Fruit fly (Drosophila melanogaster) whole organism, embryonic: Measurements from ENCODE around the gene Gga.

Source experiments
- Abd-B ChIP-seq: fragments of 200-800 bp; sonication (Bioruptor generic); optimal IDR thresholded peaks from 2 replicates; lab custom pipeline; 2018; ENCODE audit warnings: missing biosample characterization, mild to moderate bottlenecking, missing genetic modification characterization, moderate library complexity
- CG10431 ChIP-seq: fragments of 200-800 bp; sonication (Bioruptor generic); optimal IDR thresholded peaks from 3 replicates; lab custom pipeline; 2018; ENCODE audit warnings: missing biosample characterization, mild to moderate bottlenecking, missing genetic modification characterization
- CG11504 ChIP-seq: fragments of 200-800 bp; sonication (Bioruptor generic); optimal IDR thresholded peaks from 3 replicates; lab custom pipeline; 2019; ENCODE audit warnings: missing biosample characterization, mild to moderate bottlenecking, missing genetic modification characterization, moderate library complexity
- CG12769 ChIP-seq: fragments of 200-800 bp; sonication (Bioruptor generic); optimal IDR thresholded peaks from 2 replicates; lab custom pipeline; 2019; ENCODE audit warnings: missing biosample characterization, mild to moderate bottlenecking, missing genetic modification characterization, moderate library complexity
- CG13287 ChIP-seq: fragments of 200-800 bp; sonication (Bioruptor generic); IDR thresholded peaks from 2 replicates; pipeline ENCODE4 v1.3.6; 2022; ENCODE audit warnings: missing biosample characterization, missing genetic modification characterization; ENCODE audit not compliant: partially characterized antibody
- CG13894 ChIP-seq: fragments of 200-800 bp; sonication (Bioruptor generic); optimal IDR thresholded peaks from 3 replicates; lab custom pipeline; 2018; ENCODE audit warnings: missing biosample characterization, mild to moderate bottlenecking, missing genetic modification characterization, moderate library complexity
- CG15696 ChIP-seq: fragments of 200-800 bp; sonication (Bioruptor generic); optimal IDR thresholded peaks from 2 replicates; lab custom pipeline; 2019; ENCODE audit warnings: missing biosample characterization, mild to moderate bottlenecking, missing genetic modification characterization, moderate library complexity
- CG2116 ChIP-seq: fragments of 200-800 bp; sonication (Bioruptor generic); optimal IDR thresholded peaks from 3 replicates; lab custom pipeline; 2018; ENCODE audit warnings: missing biosample characterization, mild to moderate bottlenecking, missing genetic modification characterization
- CG2889 ChIP-seq: fragments of 200-800 bp; sonication (Bioruptor generic); IDR thresholded peaks from 3 replicates; pipeline ENCODE4 v1.3.6; 2022; ENCODE audit warnings: missing biosample characterization, missing genetic modification characterization
- CG30431 ChIP-seq: fragments of 200-800 bp; sonication (Bioruptor generic); optimal IDR thresholded peaks from 2 replicates; lab custom pipeline; 2017; ENCODE audit warnings: missing biosample characterization, missing genetic modification characterization
- CG31224 ChIP-seq: fragments of 200-800 bp; sonication (Bioruptor generic); IDR thresholded peaks from 2 replicates; pipeline ENCODE4 v1.3.6; 2022; ENCODE audit warnings: missing biosample characterization, missing genetic modification characterization
- CG4707 ChIP-seq: fragments of 200-800 bp; sonication (Bioruptor generic); optimal IDR thresholded peaks from 2 replicates; lab custom pipeline; 2018; ENCODE audit warnings: missing biosample characterization, mild to moderate bottlenecking, missing genetic modification characterization, moderate library complexity
- CG4820 ChIP-seq: fragments of 200-800 bp; sonication (Bioruptor generic); optimal IDR thresholded peaks from 3 replicates; lab custom pipeline; 2016; ENCODE audit warnings: missing biosample characterization, missing genetic modification characterization
- CG6765 ChIP-seq: fragments of 200-800 bp; sonication (Bioruptor generic); optimal IDR thresholded peaks from 3 replicates; lab custom pipeline; 2017; ENCODE audit warnings: missing biosample characterization, mild to moderate bottlenecking, missing genetic modification characterization
- CG7357 ChIP-seq: fragments of 200-800 bp; sonication (Bioruptor generic); IDR thresholded peaks from 3 replicates; pipeline ENCODE4 v1.3.6; 2022; ENCODE audit warnings: missing biosample characterization, missing genetic modification characterization
- CG8281 ChIP-seq: fragments of 200-800 bp; sonication (Bioruptor generic); optimal IDR thresholded peaks from 2 replicates; lab custom pipeline; 2018; ENCODE audit warnings: missing biosample characterization, mild to moderate bottlenecking, missing genetic modification characterization, moderate library complexity
- CG8944 ChIP-seq: fragments of 200-800 bp; sonication (Bioruptor generic); optimal IDR thresholded peaks from 3 replicates; lab custom pipeline; 2016; ENCODE audit warnings: missing biosample characterization, missing genetic modification characterization
- CG9437 ChIP-seq: fragments of 200-800 bp; sonication (Bioruptor generic); optimal IDR thresholded peaks from 2 replicates; lab custom pipeline; 2018; ENCODE audit warnings: missing biosample characterization, mild to moderate bottlenecking, missing genetic modification characterization
- CG9817 ChIP-seq: fragments of 200-800 bp; sonication (Bioruptor generic); optimal IDR thresholded peaks from 2 replicates; lab custom pipeline; 2018; ENCODE audit warnings: missing biosample characterization, mild to moderate bottlenecking, missing genetic modification characterization, moderate library complexity
- CG9932 ChIP-seq: fragments of 200-800 bp; sonication (Bioruptor generic); IDR thresholded peaks from 2 replicates; pipeline ENCODE4 v1.3.6; 2022; ENCODE audit warnings: missing biosample characterization, missing genetic modification characterization
- CoRest ChIP-seq: fragments of 200-800 bp; sonication (Bioruptor generic); optimal IDR thresholded peaks from 3 replicates; lab custom pipeline; 2018; ENCODE audit warnings: missing biosample characterization, mild to moderate bottlenecking, missing genetic modification characterization, moderate library complexity
- Dip3 ChIP-seq: fragments of 200-800 bp; sonication (Bioruptor generic); optimal IDR thresholded peaks from 3 replicates; lab custom pipeline; 2016; ENCODE audit warnings: missing biosample characterization, missing genetic modification characterization
- Dll ChIP-seq: fragments of 200-800 bp; sonication (Bioruptor generic); IDR thresholded peaks from 4 replicates; pipeline ENCODE4 v1.3.6; 2022; ENCODE audit warnings: missing biosample characterization, missing genetic modification characterization; ENCODE audit not compliant: partially characterized antibody
- Hmr ChIP-seq: fragments of 200-800 bp; sonication (Bioruptor generic); optimal IDR thresholded peaks from 3 replicates; lab custom pipeline; 2017; ENCODE audit warnings: mild to moderate bottlenecking, missing biosample characterization, missing genetic modification reagents, missing genetic modification characterization
- Rx ChIP-seq: fragments of 200-800 bp; sonication (Bioruptor generic); IDR thresholded peaks from 2 replicates; pipeline ENCODE4 v1.3.6; 2022; ENCODE audit warnings: missing biosample characterization, missing genetic modification characterization
- Sox102F ChIP-seq: fragments of 200-800 bp; sonication (Bioruptor generic); optimal IDR thresholded peaks from 2 replicates; lab custom pipeline; 2018; ENCODE audit warnings: missing biosample characterization, mild to moderate bottlenecking, missing genetic modification characterization, moderate library complexity
- Stat92E ChIP-seq, 3 experiments: fragments of >200 bp in 2 of 3; fragments of 200-800 bp in 1 of 3; sonication (Bioruptor generic) in 1 of 3; optimal IDR thresholded peaks; 2 replicates each; lab custom pipeline; 2017 to 2019; ENCODE audit warnings: missing biosample characterization in 3 of 3, missing genetic modification characterization in 3 of 3, mild to moderate bottlenecking in 1 of 3, moderate library complexity in 1 of 3
- Vsx1 ChIP-seq: fragments of 200-800 bp; sonication (Bioruptor generic); optimal IDR thresholded peaks from 2 replicates; lab custom pipeline; 2017; ENCODE audit warnings: missing biosample characterization, mild to moderate bottlenecking, missing genetic modification characterization, missing genetic modification reagents
- abd-A ChIP-seq: fragments of 200-800 bp; sonication (Bioruptor generic); optimal IDR thresholded peaks from 3 replicates; lab custom pipeline; 2019; ENCODE audit warnings: missing biosample characterization, mild to moderate bottlenecking, missing genetic modification characterization, moderate library complexity
- ara ChIP-seq: fragments of 200-800 bp; sonication (Bioruptor generic); IDR thresholded peaks from 2 replicates; pipeline ENCODE4 v1.3.6; 2022; ENCODE audit warnings: missing biosample characterization, missing genetic modification characterization
- ato ChIP-seq: fragments of 200-800 bp; sonication (Bioruptor generic); IDR thresholded peaks from 2 replicates; pipeline ENCODE4 v1.3.6; 2022; ENCODE audit warnings: missing biosample characterization, missing genetic modification characterization; ENCODE audit not compliant: partially characterized antibody
- chinmo ChIP-seq: fragments of 200-800 bp; sonication (Bioruptor generic); IDR thresholded peaks from 4 replicates; pipeline ENCODE4 v1.3.6; 2022; ENCODE audit warnings: missing biosample characterization, missing genetic modification characterization; ENCODE audit not compliant: partially characterized antibody
- croc ChIP-seq: fragments of 200-800 bp; sonication (Bioruptor generic); conservative IDR thresholded peaks from 3 replicates; pipeline ENCODE4 v1.3.6; 2022; ENCODE audit warnings: missing biosample characterization, missing genetic modification characterization
- ewg ChIP-seq: fragments of 200-800 bp; sonication (Bioruptor generic); optimal IDR thresholded peaks from 3 replicates; lab custom pipeline; 2017; ENCODE audit warnings: mild to moderate bottlenecking, missing biosample characterization, missing genetic modification reagents, missing genetic modification characterization
- eyg ChIP-seq: fragments of 200-800 bp; sonication (Bioruptor generic); optimal IDR thresholded peaks from 3 replicates; lab custom pipeline; 2016; ENCODE audit warnings: missing biosample characterization, missing genetic modification characterization
- fd96Cb ChIP-seq: fragments of 200-800 bp; sonication (Bioruptor generic); optimal IDR thresholded peaks from 2 replicates; lab custom pipeline; 2018; ENCODE audit warnings: missing biosample characterization, mild to moderate bottlenecking, missing genetic modification characterization, moderate library complexity
- inv ChIP-seq: fragments of 200-800 bp; sonication (Bioruptor generic); IDR thresholded peaks from 2 replicates; pipeline ENCODE4 v1.3.6; 2022; ENCODE audit warnings: missing biosample characterization, missing genetic modification characterization; ENCODE audit not compliant: partially characterized antibody
- ken ChIP-seq: fragments of 200-800 bp; sonication (Bioruptor generic); IDR thresholded peaks from 3 replicates; pipeline ENCODE4 v1.3.6; 2022; ENCODE audit warnings: missing biosample characterization, missing genetic modification characterization
- knrl ChIP-seq: fragments of 200-800 bp; sonication (Bioruptor generic); IDR thresholded peaks from 3 replicates; pipeline ENCODE4 v1.3.6; 2022; ENCODE audit warnings: missing biosample characterization, missing genetic modification characterization; ENCODE audit not compliant: partially characterized antibody
- onecut ChIP-seq: fragments of 200-800 bp; sonication (Bioruptor generic); IDR thresholded peaks from 2 replicates; pipeline ENCODE4 v1.3.6; 2022; ENCODE audit warnings: missing biosample characterization, missing genetic modification characterization
- org-1 ChIP-seq: fragments of 200-800 bp; sonication (Bioruptor generic); optimal IDR thresholded peaks from 2 replicates; lab custom pipeline; 2017; ENCODE audit warnings: missing biosample characterization, missing genetic modification characterization
- scrt ChIP-seq: fragments of 200-800 bp; sonication (Bioruptor generic); optimal IDR thresholded peaks from 2 replicates; lab custom pipeline; 2018; ENCODE audit warnings: missing biosample characterization, mild to moderate bottlenecking, missing genetic modification characterization, moderate library complexity
- sd ChIP-seq: fragments of 200-800 bp; sonication (Bioruptor generic); optimal IDR thresholded peaks from 3 replicates; lab custom pipeline; 2018; ENCODE audit warnings: missing biosample characterization, mild to moderate bottlenecking, missing genetic modification characterization, moderate library complexity
- sens ChIP-seq: fragments of 200-800 bp; sonication (Bioruptor generic); peaks from one replicate; lab custom pipeline; 2016; ENCODE audit warnings: missing biosample characterization, missing genetic modification characterization
- slp2 ChIP-seq: fragments of 200-800 bp; sonication (Bioruptor generic); optimal IDR thresholded peaks from 2 replicates; lab custom pipeline; 2016; ENCODE audit warnings: missing biosample characterization, missing genetic modification characterization
- tio ChIP-seq: fragments of 200-800 bp; sonication (Bioruptor generic); optimal IDR thresholded peaks from 2 replicates; lab custom pipeline; 2017; ENCODE audit warnings: missing biosample characterization, missing genetic modification characterization, inconsistent platforms
- tna ChIP-seq: fragments of 200-800 bp; sonication (Bioruptor generic); IDR thresholded peaks from 2 replicates; pipeline ENCODE4 v1.3.6; 2022; ENCODE audit warnings: missing biosample characterization, missing genetic modification characterization; ENCODE audit not compliant: partially characterized antibody
- tx ChIP-seq: fragments of 200-800 bp; sonication (Bioruptor generic); optimal IDR thresholded peaks from 2 replicates; lab custom pipeline; 2016; ENCODE audit warnings: missing biosample characterization, missing genetic modification characterization
- unc-4 ChIP-seq: fragments of 200-800 bp; sonication (Bioruptor generic); IDR thresholded peaks from 2 replicates; pipeline ENCODE4 v1.3.6; 2022; ENCODE audit warnings: missing biosample characterization, missing genetic modification characterization; ENCODE audit not compliant: partially characterized antibody
- zen ChIP-seq: fragments of 200-800 bp; sonication (Bioruptor generic); optimal IDR thresholded peaks from 3 replicates; lab custom pipeline; 2018; ENCODE audit warnings: missing biosample characterization, mild to moderate bottlenecking, missing genetic modification characterization, moderate library complexity

Gene Gga

dm6 chrX:9556397-9556796, 44.4 kb upstream of the Gga start, which contains the start of gene CG15317 (continued):
- no peak for TF ChIP-seq scrt (GFP tag; lab: Kevin White, UChicago)
- no peak for TF ChIP-seq CG4707 (GFP tag; lab: Kevin White, UChicago)
- TF ChIP-seq abd-A = no peak
- TF ChIP-seq CG10431 (GFP tag; lab: Kevin White, UChicago) = no peak
- no peak for TF ChIP-seq CG7357 (GFP tag; lab: Robert Waterston, UW)
- TF ChIP-seq Abd-B (GFP tag; lab: Kevin White, UChicago) = no peak
- TF ChIP-seq CG2889 (GFP tag; lab: Robert Waterston, UW) = no peak
- TF ChIP-seq Dll (GFP tag; lab: Robert Waterston, UW) = peak; percentile 79
- TF ChIP-seq CG8281 (tag; lab: Kevin White, UChicago) = no peak
- peak; percentile 21 for TF ChIP-seq CG2116 (GFP tag; lab: Kevin White, UChicago)
- TF ChIP-seq CG13894 (tag; lab: Kevin White, UChicago) = no peak
- peak; percentile 74 for TF ChIP-seq inv (GFP tag; lab: Robert Waterston, UW)
- TF ChIP-seq Dip3 (GFP tag; lab: Kevin White, UChicago) = no peak
- TF ChIP-seq Stat92E (GFP tag; optimal IDR thresholded peaks at IDR 0.05; lab: Kevin White, UChicago) = no peak
- TF ChIP-seq CG15696 = no peak
- no peak for TF ChIP-seq CoRest (tag; lab: Kevin White, UChicago)
- TF ChIP-seq org-1 (GFP tag; lab: Kevin White, UChicago) = no peak
- TF ChIP-seq CG9437 (GFP tag; lab: Kevin White, UChicago) = no peak
- TF ChIP-seq CG8944 (GFP tag; lab: Kevin White, UChicago) = no peak
- peak; percentile 83 for TF ChIP-seq CG13287
- TF ChIP-seq Rx (GFP tag; lab: Robert Waterston, UW) = no peak
- no peak for TF ChIP-seq Hmr (GFP tag; lab: Kevin White, UChicago)
- TF ChIP-seq chinmo (GFP tag; lab: Robert Waterston, UW) = peak; percentile 57; the same call in 1 of the 4 replicates
- TF ChIP-seq CG12769 (tag; lab: Kevin White, UChicago) = no peak
- no peak for TF ChIP-seq slp2 (GFP tag; lab: Kevin White, UChicago)
- no peak for TF ChIP-seq tx (GFP tag; lab: Kevin White, UChicago)
- no peak for TF ChIP-seq CG6765
- TF ChIP-seq fd96Cb (tag; lab: Kevin White, UChicago) = no peak
- no peak for TF ChIP-seq ara
- no peak for TF ChIP-seq CG9817 (tag; lab: Kevin White, UChicago)
- TF ChIP-seq sd = no peak
- TF ChIP-seq eyg = no peak
- no peak for TF ChIP-seq croc (GFP tag; lab: Robert Waterston, UW)
- TF ChIP-seq Vsx1 (GFP tag; lab: Kevin White, UChicago) = no peak
- TF ChIP-seq CG4820 (GFP tag; lab: Kevin White, UChicago) = no peak
- TF ChIP-seq CG11504 (tag; lab: Kevin White, UChicago) = no peak
- no peak for TF ChIP-seq tio (GFP tag; lab: Kevin White, UChicago)
- TF ChIP-seq CG31224 = no peak
- no peak for TF ChIP-seq Sox102F (GFP tag; lab: Kevin White, UChicago)
- no peak for TF ChIP-seq ewg
- no peak for TF ChIP-seq CG30431 (GFP tag; lab: Kevin White, UChicago)
- peak; percentile 77 for TF ChIP-seq ato (GFP tag; lab: Robert Waterston, UW)
- TF ChIP-seq sens (GFP tag; lab: Kevin White, UChicago) = peak; percentile 62
- TF ChIP-seq knrl (GFP tag; lab: Robert Waterston, UW) = peak; percentile 70; the same call in 2 of the 3 replicates
- TF ChIP-seq ken (GFP tag; lab: Robert Waterston, UW) = no peak
- TF ChIP-seq zen = no peak
- TF ChIP-seq onecut (GFP tag; lab: Robert Waterston, UW) = no peak
- TF ChIP-seq CG9932 (GFP tag; lab: Robert Waterston, UW) = peak; percentile 59
- TF ChIP-seq unc-4 = peak; percentile 79
- peak; percentile 75 for TF ChIP-seq tna (GFP tag; lab: Robert Waterston, UW)
